Worm (Caenorhabditis elegans) whole organism, midembryonic: ENCODE data around the gene srd-56.
A peak's percentile ranks its signal among the peaks of the same experiment; 100 is the strongest.

ENCODE experiments used
- T22C8.4 ChIP-seq: fragments of 200-800 bp; sonication (Bioruptor generic); IDR thresholded peaks from 2 replicates; pipeline ENCODE4 v1.3.6; 2022; ENCODE audit warnings: missing genetic modification characterization, missing compliant biosample characterization
- cog-1 ChIP-seq: sonication (generic microtip); optimal IDR thresholded peaks from 2 replicates; lab custom pipeline; 2016; ENCODE audit warnings: missing genetic modification characterization, missing compliant biosample characterization
- flt-1 ChIP-seq: fragments of 200-800 bp; sonication (Bioruptor generic); IDR thresholded peaks from 2 replicates; pipeline ENCODE4 v1.3.6; 2022; ENCODE audit warnings: missing genetic modification characterization, missing compliant biosample characterization
- klf-2 ChIP-seq: fragments of 200-800 bp; sonication (Bioruptor generic); conservative IDR thresholded peaks from 2 replicates; pipeline ENCODE4 v1.3.6; 2022; ENCODE audit warnings: missing genetic modification reagents, missing genetic modification characterization, missing compliant biosample characterization
- med-1 ChIP-seq: sonication (generic microtip); optimal IDR thresholded peaks from 2 replicates; lab custom pipeline; 2017; ENCODE audit warnings: missing genetic modification characterization, mild to moderate bottlenecking, missing compliant biosample characterization, antibody characterized with exemption, missing genetic modification reagents; ENCODE audit not compliant: insufficient read depth
- ref-1 ChIP-seq: fragments of 200-800 bp; sonication (Bioruptor generic); conservative IDR thresholded peaks from 2 replicates; pipeline ENCODE4 v1.3.6; 2022; ENCODE audit warnings: missing genetic modification reagents, missing genetic modification characterization, missing compliant biosample characterization
- tab-1 ChIP-seq: fragments of 200-800 bp; sonication (Bioruptor generic); IDR thresholded peaks from 2 replicates; pipeline ENCODE4 v1.3.6; 2022; ENCODE audit warnings: missing genetic modification characterization, missing compliant biosample characterization
- ztf-23 ChIP-seq: fragments of 200-800 bp; sonication (Bioruptor generic); IDR thresholded peaks from 2 replicates; pipeline ENCODE4 v1.3.6; 2022; ENCODE audit warnings: missing genetic modification reagents, missing genetic modification characterization, missing compliant biosample characterization
- ztf-29 ChIP-seq: fragments of 200-800 bp; sonication (Bioruptor generic); IDR thresholded peaks from 2 replicates; pipeline ENCODE4 v1.3.6; 2022; ENCODE audit warnings: missing genetic modification reagents, missing genetic modification characterization, missing compliant biosample characterization

The srd-56 gene

DNA sequence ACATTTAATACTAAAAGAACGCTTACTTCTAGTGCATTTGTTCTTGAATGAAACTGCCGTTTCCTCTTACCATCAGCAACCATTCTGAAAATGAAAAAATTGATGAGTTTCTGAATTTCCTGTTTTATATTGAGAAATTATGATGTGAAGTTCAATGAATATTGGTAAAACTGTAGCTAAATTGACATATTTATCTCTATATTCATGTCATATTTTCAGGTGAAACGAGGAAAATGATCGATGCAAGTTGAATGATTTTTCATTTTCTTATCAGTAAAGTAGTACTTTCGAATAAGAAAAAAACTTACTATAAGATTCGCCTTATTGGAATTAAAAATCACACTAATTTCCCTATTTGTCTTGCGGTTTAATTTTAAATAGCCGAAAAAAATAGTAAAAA, 7.2 kb upstream of the srd-56 start, which contains the start of gene E04F6.15:
Gene E04F6.15 (minus strand): TSS at position 101 of the 400 bp plus-strand sequence.
- TF ChIP-seq med-1 (no peak), ztf-29 (GFP tag; lab: Robert Waterston, UW) (no peak), cog-1 (tag; lab: Kevin White, UChicago) (no peak), T22C8.4 (GFP tag; lab: Robert Waterston, UW) (no peak), tab-1 (GFP tag; lab: Robert Waterston, UW) (no peak), klf-2 (GFP tag; lab: Robert Waterston, UW) (no peak), flt-1 (no peak), ref-1 (GFP tag; lab: Robert Waterston, UW) (no peak), ztf-23 (GFP tag; lab: Robert Waterston, UW) (no peak)

DNA sequence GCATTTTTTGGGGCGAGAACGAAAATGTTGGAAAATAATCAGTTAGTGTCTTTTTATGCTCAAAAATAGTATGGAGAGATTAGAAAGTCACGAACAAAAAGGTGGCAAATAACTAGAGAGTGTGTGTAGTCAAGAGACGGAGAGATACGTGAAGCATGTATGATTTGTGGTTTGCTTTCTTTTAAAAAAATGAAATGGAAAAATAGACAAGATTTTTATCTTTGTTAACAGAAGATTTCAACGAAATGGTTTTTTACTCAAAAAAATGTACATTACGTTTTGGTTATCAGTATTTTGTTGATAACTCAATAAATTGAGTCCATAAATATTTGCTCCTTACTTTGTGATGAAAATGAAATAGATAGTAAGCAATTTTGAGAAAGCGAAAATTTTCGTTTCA, 5.2 kb upstream of the srd-56 start, which contains the start of gene dhs-7:
Gene dhs-7 (minus strand): TSS at position 277 of the 400 bp plus-strand sequence.
- TF ChIP-seq med-1 (no peak), T22C8.4 (GFP tag; lab: Robert Waterston, UW) (no peak), flt-1 (no peak), ztf-29 (GFP tag; lab: Robert Waterston, UW) (no peak), ztf-23 (GFP tag; lab: Robert Waterston, UW) (no peak), ref-1 (GFP tag; lab: Robert Waterston, UW) (no peak), klf-2 (GFP tag; lab: Robert Waterston, UW) (no peak), tab-1 (GFP tag; lab: Robert Waterston, UW) (no peak), cog-1 (tag; lab: Kevin White, UChicago) (no peak)

DNA sequence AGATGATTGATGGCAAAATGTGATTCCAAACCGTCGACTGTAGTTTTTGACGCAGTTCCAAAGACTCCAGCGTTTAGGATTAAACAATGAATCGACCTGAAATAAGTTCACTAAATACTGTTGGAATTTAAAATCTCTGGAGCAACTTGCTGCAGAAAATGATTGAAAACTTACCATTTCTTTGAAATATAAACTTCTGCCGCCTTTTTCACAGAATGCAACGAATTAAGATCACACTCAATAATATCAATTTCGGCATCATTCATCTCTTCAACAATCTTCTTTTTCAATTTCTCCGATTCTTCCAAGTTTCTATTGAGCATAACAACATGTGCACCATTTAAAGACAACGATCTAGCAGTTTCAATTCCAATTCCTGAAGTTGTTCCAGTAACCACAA, 4.6 kb upstream of the srd-56 start:
- TF ChIP-seq T22C8.4 (GFP tag; lab: Robert Waterston, UW): no peak
- TF ChIP-seq ref-1 (GFP tag; lab: Robert Waterston, UW): no peak
- TF ChIP-seq klf-2 (GFP tag; lab: Robert Waterston, UW): no peak
- TF ChIP-seq cog-1 (tag; lab: Kevin White, UChicago): no peak
- no peak for TF ChIP-seq med-1
- no peak for TF ChIP-seq ztf-23 (GFP tag; lab: Robert Waterston, UW)
- TF ChIP-seq flt-1: no peak

DNA sequence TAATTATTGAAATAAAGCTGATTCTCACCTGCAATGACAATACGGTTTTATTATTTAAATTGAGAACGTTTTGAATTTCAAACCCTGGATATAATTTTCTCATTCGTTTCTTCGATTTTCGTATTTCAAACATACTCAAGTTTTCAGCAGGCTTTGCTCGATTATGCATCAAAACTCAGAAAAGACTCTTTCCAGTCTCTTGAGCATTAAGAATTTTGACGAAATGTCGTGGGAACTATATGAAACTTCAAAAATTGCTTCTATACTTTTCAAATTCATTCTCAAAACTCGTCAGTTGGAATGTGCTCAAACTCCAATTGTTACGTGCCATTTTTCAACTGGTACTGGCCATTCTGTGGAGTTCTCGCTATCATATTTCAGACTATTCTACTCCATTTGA, 2.4 kb upstream of the srd-56 start, which contains the start of gene srd-59:
Gene srd-59 (plus strand): TSS at position 301 of the 400 bp plus-strand sequence.
- TF ChIP-seq flt-1: no peak
- no peak for TF ChIP-seq tab-1 (GFP tag; lab: Robert Waterston, UW)
- TF ChIP-seq cog-1 (tag; lab: Kevin White, UChicago): no peak
- TF ChIP-seq ref-1 (GFP tag; lab: Robert Waterston, UW): no peak
- TF ChIP-seq ztf-29 (GFP tag; lab: Robert Waterston, UW): no peak
- no peak for TF ChIP-seq ztf-23 (GFP tag; lab: Robert Waterston, UW)
- TF ChIP-seq med-1: no peak
- TF ChIP-seq T22C8.4 (GFP tag; lab: Robert Waterston, UW): no peak
- no peak for TF ChIP-seq klf-2 (GFP tag; lab: Robert Waterston, UW)

ce11 chrII:7204951-7205350, 1.9 kb upstream of the srd-56 start, which contains the start of gene srd-58:
TSS of gene srd-58 (minus strand) at chrII:7205051.
- TF ChIP-seq ref-1 (GFP tag; lab: Robert Waterston, UW) (no peak), cog-1 (tag; lab: Kevin White, UChicago) (no peak)

ce11 chrII:7200051-7200599, 2.9 kb downstream of the srd-56 start, which contains the start of gene pcrg-1:
TSS of gene pcrg-1 (plus strand) at chrII:7200549.
- peak; percentile 61 for TF ChIP-seq med-1
- peak; percentile 94 for TF ChIP-seq ztf-23 (GFP tag; lab: Robert Waterston, UW)
- TF ChIP-seq klf-2 (GFP tag; lab: Robert Waterston, UW): peak; percentile 86
- peak; percentile 95 for TF ChIP-seq flt-1
- peak; percentile 74 for TF ChIP-seq cog-1 (tag; lab: Kevin White, UChicago)
- TF ChIP-seq ref-1 (GFP tag; lab: Robert Waterston, UW): peak; percentile 82
- peak; percentile 85 for TF ChIP-seq ztf-29 (GFP tag; lab: Robert Waterston, UW)
- TF ChIP-seq T22C8.4 (GFP tag; lab: Robert Waterston, UW): peak; percentile 92
- peak; percentile 96 for TF ChIP-seq tab-1 (GFP tag; lab: Robert Waterston, UW)

- TF ChIP-seq ztf-23 (GFP tag; lab: Robert Waterston, UW): no peak
- TF ChIP-seq flt-1: no peak
Measured at ce11 chrII:7199308-7199707, 3.7 kb downstream of the srd-56 start, which contains the start of gene E04F6.6. TSS of gene E04F6.6 (minus strand) at chrII:7199565.

DNA sequence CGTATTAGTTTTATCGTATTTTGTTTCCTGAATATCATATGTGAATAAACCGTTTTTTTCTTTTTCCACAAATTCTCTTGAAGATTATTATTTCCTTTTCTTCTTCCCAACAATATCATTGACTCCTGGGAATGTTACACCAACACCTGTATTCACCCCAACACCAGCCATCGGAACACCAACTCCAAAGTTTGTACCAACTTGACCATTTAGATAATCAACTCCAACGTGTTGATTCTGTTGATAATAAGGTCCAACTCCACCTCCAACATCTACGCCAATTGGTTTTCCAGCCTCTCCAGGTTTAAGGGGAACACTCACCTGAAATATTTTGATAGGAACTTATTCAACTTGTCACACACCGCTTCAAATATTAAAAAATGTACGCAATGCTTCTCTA, 5.6 kb downstream of the srd-56 start:
- TF ChIP-seq klf-2 (GFP tag; lab: Robert Waterston, UW): no peak
- no peak for TF ChIP-seq ztf-23 (GFP tag; lab: Robert Waterston, UW)
- TF ChIP-seq tab-1 (GFP tag; lab: Robert Waterston, UW): no peak
- TF ChIP-seq med-1: no peak

DNA sequence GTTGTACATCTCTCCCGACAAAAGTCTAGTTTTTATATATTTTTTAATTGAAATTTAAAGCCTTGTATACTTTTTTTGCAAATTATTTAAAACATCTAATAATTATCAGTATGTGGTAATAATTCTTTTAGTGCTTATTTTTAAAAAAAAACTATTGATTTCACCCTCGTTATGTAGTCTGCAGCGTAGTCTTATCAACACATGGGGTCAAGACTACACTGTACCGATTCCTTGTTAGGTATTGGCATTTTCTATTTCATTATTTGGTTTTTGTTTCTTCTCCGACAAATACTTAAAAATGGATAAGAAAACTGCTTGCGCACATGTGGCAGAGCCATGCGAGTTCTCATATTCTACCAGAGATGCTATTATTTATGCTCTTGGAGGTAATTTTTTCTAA, 7.0 kb downstream of the srd-56 start, which contains the start of gene maoc-1:
Gene maoc-1 (plus strand): TSS at position 237 of the 400 bp plus-strand sequence.
- TF ChIP-seq ref-1 (GFP tag; lab: Robert Waterston, UW) (no peak), tab-1 (GFP tag; lab: Robert Waterston, UW) (no peak), ztf-29 (GFP tag; lab: Robert Waterston, UW) (no peak), ztf-23 (GFP tag; lab: Robert Waterston, UW) (no peak), T22C8.4 (GFP tag; lab: Robert Waterston, UW) (no peak), flt-1 (no peak), klf-2 (GFP tag; lab: Robert Waterston, UW) (no peak), med-1 (no peak), cog-1 (tag; lab: Kevin White, UChicago) (no peak)

- TF ChIP-seq ztf-23 (GFP tag; lab: Robert Waterston, UW) (no peak), med-1 (no peak), klf-2 (GFP tag; lab: Robert Waterston, UW) (no peak), ztf-29 (GFP tag; lab: Robert Waterston, UW) (no peak), cog-1 (tag; lab: Kevin White, UChicago) (no peak), flt-1 (no peak), ref-1 (GFP tag; lab: Robert Waterston, UW) (no peak), tab-1 (GFP tag; lab: Robert Waterston, UW) (no peak), T22C8.4 (GFP tag; lab: Robert Waterston, UW) (no peak)
Measured at ce11 chrII:7195541-7195940, 7.5 kb downstream of the srd-56 start, which contains the start of gene acdh-12. TSS of gene acdh-12 (minus strand) at chrII:7195641.
